Comparison of ENCODE assay signal across 2 fruit fly cellular contexts in genomic region chr2L:273603-274002, dm6.
TF ChIP-seq lines count a peak whose summit lies in the region.

TSS of gene mbm (minus strand) at chr2L:273715.
TSS of gene CG11555 (plus strand) at chr2L:273836.

TF ChIP-seq in whole organism, embryonic, 481 proteins besides CTCF, POLR2A, EP300 and RAD21 (continued from another document and continues in another):
- TF ChIP-seq Pdp1 (GFP tag; optimal IDR thresholded peaks at IDR 0.05; lab: Kevin White, UChicago): no peak
- no peak for TF ChIP-seq ato (GFP tag; IDR thresholded peaks at IDR 0.05; lab: Robert Waterston, UW; ENCODE audit: partially characterized antibody)
- no peak for TF ChIP-seq CG18764 (GFP tag; optimal IDR thresholded peaks at IDR 0.05; lab: Kevin White, UChicago)
- no peak for TF ChIP-seq ab (GFP tag; optimal IDR thresholded peaks at IDR 0.05; lab: Kevin White, UChicago)
- no peak; the same call in 1 of the 2 replicates for TF ChIP-seq Rfx (GFP tag; IDR thresholded peaks at IDR 0.05; lab: Robert Waterston, UW)
- TF ChIP-seq CG11398 (GFP tag; optimal IDR thresholded peaks at IDR 0.05; lab: Kevin White, UChicago): no peak
- TF ChIP-seq tna (GFP tag; IDR thresholded peaks at IDR 0.05; lab: Robert Waterston, UW; ENCODE audit: partially characterized antibody): no peak
- TF ChIP-seq BtbVII (GFP tag; optimal IDR thresholded peaks at IDR 0.05; lab: Kevin White, UChicago): no peak
- TF ChIP-seq Nf-YB (GFP tag; optimal IDR thresholded peaks at IDR 0.05; lab: Kevin White, UChicago): peak; percentile 44
- TF ChIP-seq CG8089 (GFP tag; optimal IDR thresholded peaks at IDR 0.05; lab: Kevin White, UChicago): no peak
- TF ChIP-seq CG7786 (GFP tag; optimal IDR thresholded peaks at IDR 0.05; lab: Kevin White, UChicago): no peak
- TF ChIP-seq CG7745 (tag; optimal IDR thresholded peaks at IDR 0.05; lab: Kevin White, UChicago): no peak
- no peak for TF ChIP-seq Fer2 (tag; optimal IDR thresholded peaks at IDR 0.05; lab: Kevin White, UChicago)
- no peak for TF ChIP-seq CG2202 (tag; optimal IDR thresholded peaks at IDR 0.05; lab: Kevin White, UChicago)
- no peak for TF ChIP-seq ind (GFP tag; optimal IDR thresholded peaks at IDR 0.05; lab: Kevin White, UChicago)
- no peak for TF ChIP-seq ase (GFP tag; IDR thresholded peaks at IDR 0.05; lab: Robert Waterston, UW)
- TF ChIP-seq Dek (tag; optimal IDR thresholded peaks at IDR 0.05; lab: Kevin White, UChicago): no peak
- TF ChIP-seq CG30403 (GFP tag; optimal IDR thresholded peaks at IDR 0.05; lab: Kevin White, UChicago): peak; percentile 8
- TF ChIP-seq Gug (GFP tag; IDR thresholded peaks at IDR 0.05; lab: Robert Waterston, UW): no peak
- no peak for TF ChIP-seq Bgb (GFP tag; IDR thresholded peaks at IDR 0.05; lab: Robert Waterston, UW; ENCODE audit: partially characterized antibody)
- TF ChIP-seq nau (GFP tag; optimal IDR thresholded peaks at IDR 0.05; lab: Kevin White, UChicago): no peak
- TF ChIP-seq Dad (GFP tag; optimal IDR thresholded peaks at IDR 0.05; lab: Kevin White, UChicago): no peak
- peak; percentile 53; the same call in 2 of the 3 replicates for TF ChIP-seq CG34224 (GFP tag; IDR thresholded peaks at IDR 0.05; lab: Robert Waterston, UW; ENCODE audit: partially characterized antibody)
- no peak for TF ChIP-seq fru (optimal IDR thresholded peaks at IDR 0.05; lab: Kevin White, UChicago)
- TF ChIP-seq CG6791 (GFP tag; IDR thresholded peaks at IDR 0.05; lab: Robert Waterston, UW; ENCODE audit: partially characterized antibody): no peak
- no peak for TF ChIP-seq Atf6 (GFP tag; IDR thresholded peaks at IDR 0.05; lab: Robert Waterston, UW)
- no peak for TF ChIP-seq CG13123 (GFP tag; optimal IDR thresholded peaks at IDR 0.05; lab: Kevin White, UChicago)
- TF ChIP-seq CG16863 (GFP tag; optimal IDR thresholded peaks at IDR 0.05; lab: Kevin White, UChicago): no peak
- TF ChIP-seq Xrp1 (GFP tag; IDR thresholded peaks at IDR 0.05; lab: Robert Waterston, UW): no peak
- TF ChIP-seq CG1792 (GFP tag; optimal IDR thresholded peaks at IDR 0.05; lab: Kevin White, UChicago): no peak
- peak; percentile 59 for TF ChIP-seq CG30020 (tag; optimal IDR thresholded peaks at IDR 0.05; lab: Kevin White, UChicago)
- no peak for TF ChIP-seq shn (GFP tag; optimal IDR thresholded peaks at IDR 0.05; lab: Kevin White, UChicago)
- no peak for TF ChIP-seq gce (GFP tag; IDR thresholded peaks at IDR 0.05; lab: Robert Waterston, UW)
- TF ChIP-seq CG1024 (GFP tag; IDR thresholded peaks at IDR 0.05; lab: Robert Waterston, UW): no peak
- TF ChIP-seq CG7556 (GFP tag; optimal IDR thresholded peaks at IDR 0.05; lab: Kevin White, UChicago): no peak
- TF ChIP-seq stwl (tag; optimal IDR thresholded peaks at IDR 0.05; lab: Kevin White, UChicago): peak; percentile 8
- no peak for TF ChIP-seq pan (optimal IDR thresholded peaks at IDR 0.05; lab: Kevin White, UChicago)
- no peak for TF ChIP-seq pan (GFP tag; optimal IDR thresholded peaks at IDR 0.05 in 1 of 2, IDR thresholded peaks at IDR 0.05 in 1 of 2)
- TF ChIP-seq gsb (GFP tag; IDR thresholded peaks at IDR 0.05; lab: Robert Waterston, UW): no peak
- no peak for TF ChIP-seq CG7357 (GFP tag; IDR thresholded peaks at IDR 0.05; lab: Robert Waterston, UW)
- TF ChIP-seq CoRest (tag; optimal IDR thresholded peaks at IDR 0.05; lab: Kevin White, UChicago): peak; percentile 60
- no peak for TF ChIP-seq CG6654 (GFP tag; optimal IDR thresholded peaks at IDR 0.05; lab: Kevin White, UChicago)
- no peak for TF ChIP-seq ash1 (GFP tag; optimal IDR thresholded peaks at IDR 0.05; lab: Kevin White, UChicago)
- TF ChIP-seq Blimp-1 (GFP tag; optimal IDR thresholded peaks at IDR 0.05; lab: Kevin White, UChicago): no peak
- no peak for TF ChIP-seq sens-2 (GFP tag; IDR thresholded peaks at IDR 0.05; lab: Robert Waterston, UW)
- no peak for TF ChIP-seq chn (GFP tag; optimal IDR thresholded peaks at IDR 0.05; lab: Kevin White, UChicago)
- no peak for TF ChIP-seq ac (GFP tag; optimal IDR thresholded peaks at IDR 0.05; lab: Kevin White, UChicago)
- TF ChIP-seq sug (tag; optimal IDR thresholded peaks at IDR 0.05; lab: Kevin White, UChicago): peak; percentile 57
- TF ChIP-seq Max (GFP tag; optimal IDR thresholded peaks at IDR 0.05; lab: Kevin White, UChicago): peak; percentile 65
- TF ChIP-seq CG15479 (GFP tag; optimal IDR thresholded peaks at IDR 0.05; lab: Kevin White, UChicago): no peak
- no peak for TF ChIP-seq Asciz (GFP tag; optimal IDR thresholded peaks at IDR 0.05; lab: Kevin White, UChicago)
- TF ChIP-seq CG6854 (GFP tag; optimal IDR thresholded peaks at IDR 0.05; lab: Kevin White, UChicago): no peak
- no peak for TF ChIP-seq fd102C (GFP tag; optimal IDR thresholded peaks at IDR 0.05; lab: Kevin White, UChicago)
- TF ChIP-seq MBD-R2 (GFP tag; IDR thresholded peaks at IDR 0.05; lab: Robert Waterston, UW): peak; percentile 74; the same call in 1 of the 2 replicates
- no peak for TF ChIP-seq CG12744 (GFP tag; optimal IDR thresholded peaks at IDR 0.05; lab: Kevin White, UChicago)
- TF ChIP-seq az2 (GFP tag; optimal IDR thresholded peaks at IDR 0.05; lab: Kevin White, UChicago): no peak
- TF ChIP-seq Aef1 (GFP tag; IDR thresholded peaks at IDR 0.05; lab: Robert Waterston, UW): no peak
- no peak for TF ChIP-seq dimm (GFP tag; IDR thresholded peaks at IDR 0.05; lab: Robert Waterston, UW)
- no peak for TF ChIP-seq abd-A (tag; optimal IDR thresholded peaks at IDR 0.05; lab: Kevin White, UChicago)
- peak; percentile 6 for TF ChIP-seq CG10267 (tag; optimal IDR thresholded peaks at IDR 0.05; lab: Kevin White, UChicago)
- no peak for TF ChIP-seq CG3726 (GFP tag; IDR thresholded peaks at IDR 0.05; lab: Robert Waterston, UW)
- TF ChIP-seq danr (GFP tag; IDR thresholded peaks at IDR 0.05; lab: Robert Waterston, UW): no peak
- TF ChIP-seq cato (GFP tag; optimal IDR thresholded peaks at IDR 0.05; lab: Kevin White, UChicago; ENCODE audit: borderline replicate concordance): no peak
- TF ChIP-seq HLH4C (GFP tag; IDR thresholded peaks at IDR 0.05; lab: Robert Waterston, UW; ENCODE audit: partially characterized antibody): peak; percentile 50
- no peak for TF ChIP-seq trh (GFP tag; optimal IDR thresholded peaks at IDR 0.05; lab: Kevin White, UChicago)
- TF ChIP-seq knrl (GFP tag; IDR thresholded peaks at IDR 0.05; lab: Robert Waterston, UW; ENCODE audit: partially characterized antibody): no peak; the same call in 2 of the 3 replicates
- TF ChIP-seq zfh2 (GFP tag; optimal IDR thresholded peaks at IDR 0.05; lab: Kevin White, UChicago): no peak
- no peak for TF ChIP-seq Hsf (GFP tag; optimal IDR thresholded peaks at IDR 0.05; lab: Kevin White, UChicago)

TF ChIP-seq in whole organism, prepupa, 60 proteins besides CTCF, POLR2A, EP300 and RAD21 (continued from another document):
- TF ChIP-seq CG6163 (GFP tag; IDR thresholded peaks at IDR 0.05; lab: Robert Waterston, UW): no peak
- TF ChIP-seq Hr38 (GFP tag; optimal IDR thresholded peaks at IDR 0.05; lab: Kevin White, UChicago): no peak
- no peak for TF ChIP-seq dac (GFP tag; optimal IDR thresholded peaks at IDR 0.05; lab: Kevin White, UChicago)
